Worm (Caenorhabditis elegans): ENCODE measurements around the gene ZK287.7.
A peak's percentile ranks its signal among the peaks of the same experiment; 100 is the strongest.

The ZK287.7 gene

DNA sequence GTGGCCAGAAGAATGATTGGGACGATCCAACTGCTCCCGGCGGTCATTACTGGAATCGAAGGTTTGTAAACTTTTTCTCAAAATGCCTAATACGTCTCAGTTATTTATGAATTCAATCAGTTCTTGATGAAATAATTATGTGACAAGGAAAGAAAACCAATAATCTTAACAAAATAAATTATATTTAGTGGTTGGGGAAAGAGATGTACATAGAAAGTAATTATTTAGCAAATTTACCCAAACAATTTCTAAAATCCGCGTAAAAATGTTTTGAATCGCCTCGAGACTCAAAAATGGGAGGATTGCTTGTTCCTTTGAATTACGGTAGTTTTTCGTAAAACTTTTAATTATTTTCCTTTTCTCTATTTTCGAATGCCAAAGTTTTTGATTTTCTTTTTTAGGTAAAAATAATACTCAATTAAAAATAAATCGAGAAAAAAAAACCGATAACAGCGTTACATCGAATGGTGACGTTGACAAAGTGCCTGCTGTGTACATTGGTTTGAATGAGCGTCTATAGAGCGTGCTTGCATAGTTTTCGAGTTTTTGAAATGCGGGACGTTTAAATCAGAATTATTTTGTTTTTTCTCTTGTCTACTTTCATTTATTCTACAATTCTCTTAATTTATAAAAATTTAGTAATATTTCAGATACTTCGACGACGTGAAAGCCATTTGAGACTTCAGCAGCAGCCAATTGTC lies 36.8 kb downstream of the ZK287.7 start, which contains the start of the genes aagr-3 and drap-1 (continued):
- TF ChIP-seq ceh-82 (tag; optimal IDR thresholded peaks at IDR 0.05) = no peak

DNA sequence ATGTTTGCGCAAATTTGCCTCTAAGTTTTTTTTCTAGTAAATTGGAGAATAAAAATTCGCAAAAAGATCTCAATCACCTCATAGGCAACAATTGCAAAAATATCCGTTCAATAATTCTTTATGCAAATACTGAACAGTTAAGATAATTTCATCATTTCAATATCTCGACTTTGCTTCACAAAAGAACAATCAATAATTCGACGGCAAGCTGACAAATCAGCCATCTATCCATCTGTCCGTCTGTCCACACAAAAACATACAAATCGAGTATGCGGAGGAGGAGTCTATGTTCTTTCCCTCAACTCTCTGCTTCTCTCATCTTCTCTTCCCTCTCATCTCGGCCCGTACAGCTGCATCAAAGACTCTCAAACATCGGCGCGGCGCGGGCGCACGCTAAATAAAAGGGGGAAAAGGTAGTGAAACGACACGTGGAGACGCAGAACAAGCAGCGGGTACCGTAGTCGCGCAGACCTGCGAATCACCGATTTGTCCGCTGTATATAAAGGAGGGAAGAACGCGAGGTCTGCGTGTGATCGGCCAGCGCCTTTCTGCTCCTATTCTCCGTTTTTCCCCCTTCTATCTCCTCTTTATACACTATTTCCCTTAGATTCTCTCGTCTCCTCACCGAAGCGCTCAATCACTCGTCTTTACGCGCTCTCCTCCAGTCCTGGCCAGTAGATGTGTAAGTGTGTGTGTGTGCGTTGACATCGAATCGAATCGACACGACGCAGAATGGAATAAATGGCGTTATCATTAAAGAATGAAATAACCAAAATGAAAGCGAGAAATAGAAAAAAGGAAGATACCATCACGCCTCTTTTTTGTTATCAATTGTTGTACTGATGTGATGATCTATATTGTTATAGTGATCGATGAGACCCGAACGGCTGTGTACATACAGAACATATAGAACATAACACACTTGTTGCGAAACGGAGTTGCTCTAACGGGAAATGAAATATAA lies 38.2 kb downstream of the ZK287.7 start:
- TF ChIP-seq lin-11 (tag; optimal IDR thresholded peaks at IDR 0.05) (peak; percentile 98), elt-3 (tag; optimal IDR thresholded peaks at IDR 0.05) (no peak), nhr-10 (tag; optimal IDR thresholded peaks at IDR 0.05) (peak; percentile 23), skn-1 (tag; optimal IDR thresholded peaks at IDR 0.05) (peak; percentile 55), sma-9 (GFP tag; optimal IDR thresholded peaks at IDR 0.05) (peak; percentile 90), sma-9 (tag; optimal IDR thresholded peaks at IDR 0.05) (no peak), lin-39 (tag; optimal IDR thresholded peaks at IDR 0.05) (peak; percentile 80), R02D3.7 (tag; optimal IDR thresholded peaks at IDR 0.05) (no peak), nhr-11 (tag; optimal IDR thresholded peaks at IDR 0.05) (peak; percentile 77), mdl-1 (tag; optimal IDR thresholded peaks at IDR 0.05) (peak; percentile 90 to 98), ZK546.5 (tag; optimal IDR thresholded peaks at IDR 0.05) (peak; percentile 61), sem-4 (tag; optimal IDR thresholded peaks at IDR 0.05) (peak; percentile 61), nhr-21 (tag; optimal IDR thresholded peaks at IDR 0.05) (peak; percentile 96), lin-13 (GFP tag; optimal IDR thresholded peaks at IDR 0.05) (peak; percentile 88), ceh-82 (tag; optimal IDR thresholded peaks at IDR 0.05) (no peak), unc-39 (tag; optimal IDR thresholded peaks at IDR 0.05) (peak; percentile 69), alr-1 (tag; optimal IDR thresholded peaks at IDR 0.05) (no peak), gmeb-1 (tag; optimal IDR thresholded peaks at IDR 0.05) (peak; percentile 68), nhr-237 (tag; optimal IDR thresholded peaks at IDR 0.05) (no peak), snpc-4 (tag; optimal IDR thresholded peaks at IDR 0.05) (peak; percentile 79), sma-3 (GFP tag; optimal IDR thresholded peaks at IDR 0.05) (peak; percentile 93), lsy-2 (tag; optimal IDR thresholded peaks at IDR 0.05) (peak; percentile 90 to 98), ztf-11 (tag; optimal IDR thresholded peaks at IDR 0.05) (peak; percentile 39), nhr-25 (tag; optimal IDR thresholded peaks at IDR 0.05) (peak; percentile 93), C34F6.9 (tag; optimal IDR thresholded peaks at IDR 0.05) (peak; percentile 96), elt-1 (tag; optimal IDR thresholded peaks at IDR 0.05) (no peak), dmd-4 (tag; optimal IDR thresholded peaks at IDR 0.05) (no peak), zag-1 (tag; optimal IDR thresholded peaks at IDR 0.05) (peak; percentile 93), crh-2 (tag; optimal IDR thresholded peaks at IDR 0.05) (peak; percentile 98), ama-1 (optimal IDR thresholded peaks at IDR 0.05) (peak; percentile 99), peb-1 (tag; optimal IDR thresholded peaks at IDR 0.05) (no peak), unc-62 (GFP tag; optimal IDR thresholded peaks at IDR 0.05) (no peak), blmp-1 (tag; optimal IDR thresholded peaks at IDR 0.05; ENCODE audit: insufficient read depth) (peak; percentile 76), mab-5 (tag; optimal IDR thresholded peaks at IDR 0.05) (peak; percentile 76), nhr-77 (tag; optimal IDR thresholded peaks at IDR 0.05) (no peak), aly-2 (tag; optimal IDR thresholded peaks at IDR 0.05) (no peak), ztf-4 (tag; optimal IDR thresholded peaks at IDR 0.05) (peak; percentile 94), egl-27 (tag; optimal IDR thresholded peaks at IDR 0.05) (peak; percentile 85), nhr-6 (tag; optimal IDR thresholded peaks at IDR 0.05) (peak; percentile 77), ceh-16 (tag; optimal IDR thresholded peaks at IDR 0.05) (peak; percentile 91), F13H6.1 (tag; optimal IDR thresholded peaks at IDR 0.05) (peak; percentile 98), nhr-23 (tag; optimal IDR thresholded peaks at IDR 0.05) (no peak), nhr-129 (tag; optimal IDR thresholded peaks at IDR 0.05) (peak; percentile 98), ztf-1 (GFP tag; conservative IDR thresholded peaks at IDR 0.05) (0 out of 2 replicates have a peak, but pooled peaks have one; percentile 63), Y55F3AM.14 (GFP tag; optimal IDR thresholded peaks at IDR 0.05) (peak; percentile 90), unc-55 (GFP tag; optimal IDR thresholded peaks at IDR 0.05) (peak; percentile 95), fos-1 (tag; optimal IDR thresholded peaks at IDR 0.05) (peak; percentile 97)

All from whole organism, L2 larva.